Worm (Caenorhabditis elegans) whole organism, L4/young adult: ENCODE measurements around the gene T01G1.2.
"Not testable (repeated sequence)": the region's sequence is repeated elsewhere in the genome, so short reads cannot be mapped to it uniquely, and the experiment has no call there.

Experiments used
- W03F9.2 ChIP-seq: fragments of 150-350 bp; optimal IDR thresholded peaks from 2 replicates; lab custom pipeline; 2014; ENCODE audit warnings: missing biosample characterization, missing genetic modification characterization
- dao-5 ChIP-seq: sonication (generic microtip); optimal IDR thresholded peaks from 2 replicates; lab custom pipeline; 2016; ENCODE audit warnings: missing genotype, missing genetic modification characterization, moderate library complexity, missing compliant biosample characterization
- him-1 ChIP-seq: sonication (generic microtip); optimal IDR thresholded peaks from 2 replicates; lab custom pipeline; 2016; ENCODE audit warnings: missing genotype, missing genetic modification reagents, missing genetic modification characterization, missing compliant biosample characterization

Gene T01G1.2

ce11 chrIV:11352768-11353167 lies 1.4 kb upstream of the T01G1.2 start:
- TF ChIP-seq dao-5 (tag; lab: Kevin White, UChicago) (no peak), W03F9.2 (tag; lab: Kevin White, UChicago) (no peak), him-1 (tag; lab: Kevin White, UChicago) (no peak)

ce11 chrIV:11359769-11360168 lies 5.6 kb downstream of the T01G1.2 start, which contains the start of gene klp-12:
Gene klp-12 (minus strand): TSS chrIV:11359869.
- no peak for TF ChIP-seq dao-5 (tag; lab: Kevin White, UChicago)
- TF ChIP-seq him-1 (tag; lab: Kevin White, UChicago): no peak
- TF ChIP-seq W03F9.2 (tag; lab: Kevin White, UChicago): no peak

- TF ChIP-seq him-1 (tag; lab: Kevin White, UChicago): no peak
- TF ChIP-seq W03F9.2 (tag; lab: Kevin White, UChicago): no peak
- TF ChIP-seq dao-5 (tag; lab: Kevin White, UChicago): no peak
These were observed 7.2 kb downstream of the T01G1.2 start, which contains the start of gene T01G1.4 for ce11 chrIV:11361409-11361808. Gene T01G1.4 (minus strand): TSS chrIV:11361509.

- TF ChIP-seq him-1 (tag; lab: Kevin White, UChicago) (no peak), W03F9.2 (tag; lab: Kevin White, UChicago) (no peak), dao-5 (tag; lab: Kevin White, UChicago) (no peak)
These were observed 9.8 kb downstream of the T01G1.2 start for ce11 chrIV:11363806-11364562.

- TF ChIP-seq dao-5 (tag; lab: Kevin White, UChicago) (no peak), him-1 (tag; lab: Kevin White, UChicago) (no peak), W03F9.2 (tag; lab: Kevin White, UChicago) (no peak)
These were observed 17.4 kb downstream of the T01G1.2 start, which contains the start of gene sec-31 for ce11 chrIV:11371645-11372044. Gene sec-31 (minus strand): TSS chrIV:11371792.

ce11 chrIV:11372366-11372997 lies 18.3 kb downstream of the T01G1.2 start, which contains the start of gene cbd-1:
Gene cbd-1 (plus strand): TSS chrIV:11372991.
- TF ChIP-seq him-1 (tag; lab: Kevin White, UChicago) (no peak), dao-5 (tag; lab: Kevin White, UChicago) (no peak), W03F9.2 (tag; lab: Kevin White, UChicago) (no peak)

- TF ChIP-seq dao-5 (tag; lab: Kevin White, UChicago): no peak
- no peak for TF ChIP-seq him-1 (tag; lab: Kevin White, UChicago)
- no peak for TF ChIP-seq W03F9.2 (tag; lab: Kevin White, UChicago)
These were observed 21.5 kb downstream of the T01G1.2 start for ce11 chrIV:11375713-11376112.

ce11 chrIV:11377439-11377838 lies 23.2 kb downstream of the T01G1.2 start:
- no peak for TF ChIP-seq him-1 (tag; lab: Kevin White, UChicago)
- TF ChIP-seq dao-5 (tag; lab: Kevin White, UChicago): no peak
- TF ChIP-seq W03F9.2 (tag; lab: Kevin White, UChicago): no peak

ce11 chrIV:11379254-11379653 lies 25.0 kb downstream of the T01G1.2 start, which contains the start of gene fbxb-76:
Gene fbxb-76 (minus strand): TSS chrIV:11379354.
- TF ChIP-seq him-1 (tag; lab: Kevin White, UChicago) (no peak), W03F9.2 (tag; lab: Kevin White, UChicago) (no peak), dao-5 (tag; lab: Kevin White, UChicago) (no peak)

ce11 chrIV:11388684-11389083 lies 34.5 kb downstream of the T01G1.2 start:
- TF ChIP-seq dao-5 (tag; lab: Kevin White, UChicago) (no peak), W03F9.2 (tag; lab: Kevin White, UChicago) (no peak), him-1 (tag; lab: Kevin White, UChicago) (no peak)

- TF ChIP-seq W03F9.2 (tag; lab: Kevin White, UChicago) (no peak), dao-5 (tag; lab: Kevin White, UChicago) (no peak), him-1 (tag; lab: Kevin White, UChicago) (no peak)
These were observed 40.0 kb downstream of the T01G1.2 start, which contains the start of gene tag-89 for ce11 chrIV:11394243-11394642. Gene tag-89 (plus strand): TSS chrIV:11394543.

- TF ChIP-seq dao-5, W03F9.2, him-1 (tag; lab: Kevin White, UChicago): not testable (repeated sequence)
These were observed 44.1 kb downstream of the T01G1.2 start, which contains the start of gene dsl-6 for ce11 chrIV:11398267-11398825. Gene dsl-6 (minus strand): TSS chrIV:11398317.

ce11 chrIV:11401482-11401881 lies 47.3 kb downstream of the T01G1.2 start:
- TF ChIP-seq W03F9.2 (tag; lab: Kevin White, UChicago) (no peak), dao-5 (tag; lab: Kevin White, UChicago) (no peak), him-1 (tag; lab: Kevin White, UChicago) (no peak)
